Fruit fly (Drosophila melanogaster): ENCODE results near the gene CG5116.

The CG5116 gene

DNA sequence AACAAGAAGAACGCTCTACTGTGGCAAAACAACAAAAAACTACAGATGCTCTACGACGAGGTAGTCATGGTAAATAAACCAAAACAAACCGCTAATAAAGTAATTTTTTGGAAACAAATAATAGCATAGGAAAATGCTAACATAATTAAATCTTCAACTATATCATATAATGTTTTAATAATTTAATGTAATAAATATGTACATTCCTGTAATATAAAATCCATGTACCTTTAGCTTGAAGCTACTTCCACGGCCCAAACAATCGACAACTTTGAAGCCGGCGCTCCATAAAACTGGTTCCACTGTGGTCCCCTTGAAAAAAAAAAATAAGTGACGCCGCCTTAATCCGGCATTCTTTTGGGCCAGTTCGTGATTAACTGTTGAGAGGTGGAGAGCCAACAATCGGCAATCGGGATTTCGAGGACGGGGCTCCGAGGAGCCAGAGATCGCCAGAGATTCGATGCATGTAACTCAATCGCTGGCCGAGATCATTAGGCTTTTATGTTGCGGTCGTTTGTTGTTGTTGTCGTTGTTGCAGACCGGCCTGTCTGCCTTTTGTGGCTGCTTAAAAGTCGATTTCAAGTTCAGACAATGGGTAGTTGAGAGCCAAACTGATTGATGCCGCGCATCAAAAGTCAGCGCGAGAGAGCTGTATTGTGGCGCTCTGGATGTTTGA, 20.1 kb upstream of the CG5116 start (continued):
- TF ChIP-seq inv (GFP tag; IDR thresholded peaks at IDR 0.05; ENCODE audit: partially characterized antibody) (no peak), CG13424 (tag; optimal IDR thresholded peaks at IDR 0.05) (peak; percentile 48), D19A (tag; optimal IDR thresholded peaks at IDR 0.05) (peak; percentile 76), CG12769 (tag; optimal IDR thresholded peaks at IDR 0.05) (peak; percentile 40), hkb (optimal IDR thresholded peaks at IDR 0.05) (no peak), hkb (GFP tag; IDR thresholded peaks at IDR 0.05) (peak; percentile 41; the same call in 1 of the 2 replicates), slou (GFP tag; optimal IDR thresholded peaks at IDR 0.05) (no peak), Sox100B (GFP tag; optimal IDR thresholded peaks at IDR 0.05) (peak; percentile 57), lbe (GFP tag; optimal IDR thresholded peaks at IDR 0.05) (peak; percentile 80), MTF-1 (GFP tag; optimal IDR thresholded peaks at IDR 0.05; ENCODE audit: borderline replicate concordance) (no peak), gsb (GFP tag; IDR thresholded peaks at IDR 0.05) (peak; percentile 56), peb (GFP tag; IDR thresholded peaks at IDR 0.05) (no peak), ewg (GFP tag; optimal IDR thresholded peaks at IDR 0.05) (no peak), CG3995 (GFP tag; optimal IDR thresholded peaks at IDR 0.05) (no peak), sd (tag; optimal IDR thresholded peaks at IDR 0.05) (peak; percentile 73), al (GFP tag; IDR thresholded peaks at IDR 0.05) (peak; percentile 77), Hr3 (GFP tag; optimal IDR thresholded peaks at IDR 0.05) (peak; percentile 0), CoRest (tag; optimal IDR thresholded peaks at IDR 0.05) (peak; percentile 41), PHDP (tag; optimal IDR thresholded peaks at IDR 0.05) (peak; percentile 53), CG6683 (GFP tag; optimal IDR thresholded peaks at IDR 0.05) (no peak), CG1602 (GFP tag; optimal IDR thresholded peaks at IDR 0.05) (no peak), ash1 (GFP tag; optimal IDR thresholded peaks at IDR 0.05) (no peak), kni (GFP tag; optimal IDR thresholded peaks at IDR 0.05) (peak; percentile 2), CG10979 (tag; optimal IDR thresholded peaks at IDR 0.05) (peak; percentile 30), Max (GFP tag; optimal IDR thresholded peaks at IDR 0.05) (no peak), Hmr (GFP tag; optimal IDR thresholded peaks at IDR 0.05) (peak; percentile 28), Bdp1 (GFP tag; optimal IDR thresholded peaks at IDR 0.05) (no peak), sc (optimal IDR thresholded peaks at IDR 0.05) (no peak), sc (GFP tag; optimal IDR thresholded peaks at IDR 0.05) (no peak), CG16815 (GFP tag; optimal IDR thresholded peaks at IDR 0.05) (no peak), vfl (GFP tag; optimal IDR thresholded peaks at IDR 0.05) (no peak), CG4820 (GFP tag; optimal IDR thresholded peaks at IDR 0.05) (no peak), Sry-δ (GFP tag; optimal IDR thresholded peaks at IDR 0.05) (no peak), CG17829 (tag; optimal IDR thresholded peaks at IDR 0.05) (peak; percentile 39), Eip74EF (GFP tag; optimal IDR thresholded peaks at IDR 0.05) (peak in 1 of 2 experiments; percentile 15), Mad (GFP tag; optimal IDR thresholded peaks at IDR 0.05) (no peak), en (GFP tag; optimal IDR thresholded peaks at IDR 0.05) (no peak), dpn (GFP tag; optimal IDR thresholded peaks at IDR 0.05) (peak in 1 of 2 experiments; percentile 43), CG31224 (GFP tag; IDR thresholded peaks at IDR 0.05) (0 out of 2 replicates have a peak, but pooled peaks have one; percentile 19), psq (GFP tag; optimal IDR thresholded peaks at IDR 0.05) (no peak), fru (optimal IDR thresholded peaks at IDR 0.05) (no peak), CG10209 (GFP tag; optimal IDR thresholded peaks at IDR 0.05) (peak; percentile 38), CG11695 (GFP tag; IDR thresholded peaks at IDR 0.05) (peak; percentile 54; the same call in 1 of the 3 replicates), CG9817 (tag; optimal IDR thresholded peaks at IDR 0.05) (peak; percentile 11), Adf1 (GFP tag; IDR thresholded peaks at IDR 0.05) (0 out of 2 replicates have a peak, but pooled peaks have one; percentile 13), hb (GFP tag; IDR thresholded peaks at IDR 0.05; ENCODE audit: partially characterized antibody) (no peak), CG18764 (GFP tag; optimal IDR thresholded peaks at IDR 0.05) (peak; percentile 10), Abd-B (GFP tag; optimal IDR thresholded peaks at IDR 0.05) (peak; percentile 13), CG1792 (GFP tag; optimal IDR thresholded peaks at IDR 0.05) (no peak), Ravus (GFP tag; IDR thresholded peaks at IDR 0.05) (no peak)

Data from whole organism, embryonic.